Worm (Caenorhabditis elegans) whole organism, mixed stage, embryonic: ENCODE measurements around the gene cnk-1.

Experiments
- M03D4.4 ChIP-seq: sonication (generic microtip); optimal IDR thresholded peaks from 2 replicates; lab custom pipeline; 2017; ENCODE audit warnings: mild to moderate bottlenecking, missing genetic modification characterization, missing compliant biosample characterization
- bed-3 ChIP-seq: fragments of 200-800 bp; sonication (Bioruptor generic); optimal IDR thresholded peaks from 3 replicates; lab custom pipeline; 2018; ENCODE audit warnings: mild to moderate bottlenecking, missing genetic modification characterization, moderate library complexity, missing compliant biosample characterization
- blmp-1 ChIP-seq: fragments of 150-350 bp; optimal IDR thresholded peaks from 2 replicates; lab custom pipeline; 2014; ENCODE audit warnings: missing biosample characterization, missing genetic modification characterization
- ceh-39 ChIP-seq: fragments of 150-350 bp; optimal IDR thresholded peaks from 2 replicates; lab custom pipeline; 2014; ENCODE audit warnings: missing biosample characterization, missing genetic modification characterization
- ceh-43 ChIP-seq: fragments of 200-800 bp; sonication (Bioruptor generic); optimal IDR thresholded peaks from 2 replicates; lab custom pipeline; 2018; ENCODE audit warnings: mild to moderate bottlenecking, missing genetic modification characterization, moderate library complexity, missing compliant biosample characterization
- ceh-83 ChIP-seq: fragments of 200-800 bp; sonication (Bioruptor generic); optimal IDR thresholded peaks from 2 replicates; lab custom pipeline; 2018; ENCODE audit warnings: mild to moderate bottlenecking, missing genetic modification characterization, missing compliant biosample characterization
- cnd-1 ChIP-seq: fragments of 200-800 bp; sonication (Bioruptor generic); optimal IDR thresholded peaks from 2 replicates; lab custom pipeline; 2018; ENCODE audit warnings: mild to moderate bottlenecking, missing genetic modification characterization, missing compliant biosample characterization
- drap-1 ChIP-seq: fragments of 200-800 bp; sonication (Bioruptor generic); optimal IDR thresholded peaks from 3 replicates; lab custom pipeline; 2018; ENCODE audit warnings: mild to moderate bottlenecking, missing genetic modification characterization, missing compliant biosample characterization
- elt-1 ChIP-seq: sonication (generic microtip); optimal IDR thresholded peaks from 2 replicates; lab custom pipeline; 2017; ENCODE audit warnings: missing genetic modification characterization, mild to moderate bottlenecking, missing compliant biosample characterization, antibody characterized with exemption, moderate library complexity, borderline replicate concordance; ENCODE audit not compliant: insufficient read depth
- elt-3 ChIP-seq: fragments of 150-350 bp; optimal IDR thresholded peaks from 2 replicates; lab custom pipeline; 2014; ENCODE audit warnings: missing biosample characterization, missing genetic modification characterization
- ham-2 ChIP-seq: fragments of 200-800 bp; sonication (Bioruptor generic); optimal IDR thresholded peaks from 2 replicates; lab custom pipeline; 2018; ENCODE audit warnings: mild to moderate bottlenecking, missing genetic modification characterization, missing compliant biosample characterization
- hlh-1 ChIP-seq: fragments of 150-350 bp; optimal IDR thresholded peaks from 2 replicates; lab custom pipeline; 2014; ENCODE audit warnings: missing biosample characterization, missing genetic modification reagents, missing genetic modification characterization
- lin-13 ChIP-seq: fragments of 150-350 bp; optimal IDR thresholded peaks from 2 replicates; lab custom pipeline; 2014; ENCODE audit warnings: missing biosample characterization, missing genetic modification characterization
- lin-32 ChIP-seq: fragments of 200-800 bp; sonication (Bioruptor generic); optimal IDR thresholded peaks from 2 replicates; lab custom pipeline; 2018; ENCODE audit warnings: mild to moderate bottlenecking, missing genetic modification characterization, missing compliant biosample characterization
- lsy-2 ChIP-seq: fragments of 150-350 bp; optimal IDR thresholded peaks from 2 replicates; lab custom pipeline; 2014; ENCODE audit warnings: missing biosample characterization, missing genetic modification characterization
- mab-5 ChIP-seq: fragments of 150-350 bp; optimal IDR thresholded peaks from 2 replicates; lab custom pipeline; 2014; ENCODE audit warnings: missing biosample characterization, missing genetic modification characterization
- mep-1 ChIP-seq: fragments of 150-350 bp; optimal IDR thresholded peaks from 2 replicates; lab custom pipeline; 2017; ENCODE audit warnings: missing biosample characterization, missing genetic modification reagents, missing genetic modification characterization, inconsistent platforms
- mls-2 ChIP-seq: sonication (generic microtip); optimal IDR thresholded peaks from 2 replicates; lab custom pipeline; 2016; ENCODE audit warnings: mild to moderate bottlenecking, missing genetic modification characterization, moderate library complexity, missing compliant biosample characterization
- nhr-12 ChIP-seq: fragments of 150-350 bp; optimal IDR thresholded peaks from 2 replicates; lab custom pipeline; 2014; ENCODE audit warnings: missing biosample characterization, missing genetic modification characterization
- nhr-2 ChIP-seq: fragments of 150-350 bp; optimal IDR thresholded peaks from 2 replicates; lab custom pipeline; 2014; ENCODE audit warnings: missing biosample characterization, missing genetic modification characterization
- nhr-237 ChIP-seq: fragments of 150-350 bp; optimal IDR thresholded peaks from 2 replicates; lab custom pipeline; 2014; ENCODE audit warnings: missing biosample characterization, missing genetic modification characterization
- nhr-28 ChIP-seq: fragments of 150-350 bp; optimal IDR thresholded peaks from 2 replicates; lab custom pipeline; 2014; ENCODE audit warnings: missing biosample characterization, missing genetic modification characterization
- nhr-76 ChIP-seq: sonication (generic microtip); optimal IDR thresholded peaks from 2 replicates; lab custom pipeline; 2017; ENCODE audit warnings: missing biosample characterization, missing genetic modification characterization
- sem-2 ChIP-seq: fragments of 200-800 bp; sonication (Bioruptor generic); optimal IDR thresholded peaks from 2 replicates; lab custom pipeline; 2018; ENCODE audit warnings: mild to moderate bottlenecking, missing genetic modification characterization, missing compliant biosample characterization
- sptf-1 ChIP-seq: sonication (generic microtip); optimal IDR thresholded peaks from 2 replicates; lab custom pipeline; 2017; ENCODE audit warnings: mild to moderate bottlenecking, missing genetic modification characterization, moderate library complexity, missing compliant biosample characterization
- tbx-8 ChIP-seq: fragments of 200-800 bp; sonication (Bioruptor generic); optimal IDR thresholded peaks from 2 replicates; lab custom pipeline; 2018; ENCODE audit warnings: mild to moderate bottlenecking, missing genetic modification characterization, moderate library complexity, missing compliant biosample characterization
- unc-120 ChIP-seq: sonication (generic microtip); optimal IDR thresholded peaks from 2 replicates; lab custom pipeline; 2017; ENCODE audit warnings: missing genetic modification characterization, missing compliant biosample characterization; ENCODE audit not compliant: poor library complexity, severe bottlenecking
- unc-62 ChIP-seq: fragments of 150-350 bp; optimal IDR thresholded peaks from 2 replicates; lab custom pipeline; 2014; ENCODE audit warnings: missing biosample characterization, missing genetic modification reagents, missing genetic modification characterization
- ztf-11 ChIP-seq: fragments of 150-350 bp; optimal IDR thresholded peaks from 2 replicates; lab custom pipeline; 2014; ENCODE audit warnings: missing biosample characterization, missing genetic modification characterization

Gene cnk-1

DNA sequence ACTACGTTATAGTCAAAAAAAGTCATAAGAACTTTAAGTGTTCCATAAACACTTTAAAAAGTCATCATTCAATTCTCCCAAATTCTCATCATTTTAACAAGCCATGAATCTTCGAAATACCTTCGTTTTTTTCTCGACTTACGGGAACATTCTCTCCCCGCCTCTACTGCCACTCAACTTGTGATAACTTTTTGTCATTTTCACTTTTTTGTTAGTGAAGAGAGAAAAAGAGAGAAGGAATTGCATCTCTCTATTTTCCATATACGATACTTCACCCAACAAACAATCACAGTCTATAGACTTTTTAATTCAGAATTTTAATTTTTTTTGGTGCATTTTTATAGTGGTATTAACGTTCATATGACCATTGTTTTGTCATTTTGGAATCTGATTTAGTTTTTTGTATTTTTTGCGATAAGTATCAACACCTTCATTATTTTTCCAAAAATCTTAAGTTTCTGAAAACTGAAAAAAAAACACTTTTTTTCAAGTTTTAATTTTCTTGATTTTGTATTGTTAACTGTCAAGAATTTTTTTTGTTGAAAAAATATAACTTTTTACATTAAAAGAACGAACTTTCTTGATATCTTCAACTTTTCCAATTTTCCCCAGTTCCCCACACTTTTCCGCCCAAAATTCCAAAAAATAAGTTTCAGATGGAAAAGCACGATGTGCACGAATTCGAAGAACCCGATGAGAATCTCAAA lies 32.5 kb upstream of the cnk-1 start, which contains the start of gene Y70G10A.3:
Y70G10A.3 (plus strand) TSS at position 657 of the 707 bp plus-strand sequence.
- no peak for TF ChIP-seq nhr-2 (tag; lab: Kevin White, UChicago)
- no peak for TF ChIP-seq unc-62 (GFP tag; lab: Kevin White, UChicago)
- TF ChIP-seq lsy-2, result no peak
- no peak for TF ChIP-seq ceh-39 (tag; lab: Kevin White, UChicago)
- no peak for TF ChIP-seq mep-1 (tag; lab: Kevin White, UChicago)
- TF ChIP-seq ham-2, result no peak
- no peak for TF ChIP-seq ceh-83 (GFP tag; lab: Kevin White, UChicago)
- TF ChIP-seq lin-32 (GFP tag; lab: Kevin White, UChicago), result no peak
- TF ChIP-seq nhr-237 (tag; lab: Kevin White, UChicago), result no peak

DNA sequence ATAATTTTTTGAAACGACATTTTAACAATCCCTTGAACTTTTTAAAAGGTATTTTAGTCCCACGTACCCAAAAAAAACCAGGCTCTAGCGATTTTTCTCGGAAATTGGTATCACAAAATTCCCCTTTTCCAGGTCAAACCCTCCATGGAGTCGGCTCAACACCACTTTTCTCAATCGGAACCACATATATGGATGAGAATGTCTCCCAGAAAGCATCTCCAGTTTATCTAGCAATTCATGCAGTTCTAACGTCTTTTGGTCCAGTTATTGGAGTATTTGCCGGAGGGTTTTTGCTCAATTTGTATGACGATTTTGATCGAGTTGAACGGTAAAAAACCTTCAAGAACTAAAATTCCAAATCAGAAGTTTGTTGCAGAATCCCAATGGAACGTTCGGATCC lies 31.0 kb upstream of the cnk-1 start:
- no peak for TF ChIP-seq unc-120 (tag; lab: Kevin White, UChicago)
- TF ChIP-seq, all 35 proteins: peak for 0

DNA sequence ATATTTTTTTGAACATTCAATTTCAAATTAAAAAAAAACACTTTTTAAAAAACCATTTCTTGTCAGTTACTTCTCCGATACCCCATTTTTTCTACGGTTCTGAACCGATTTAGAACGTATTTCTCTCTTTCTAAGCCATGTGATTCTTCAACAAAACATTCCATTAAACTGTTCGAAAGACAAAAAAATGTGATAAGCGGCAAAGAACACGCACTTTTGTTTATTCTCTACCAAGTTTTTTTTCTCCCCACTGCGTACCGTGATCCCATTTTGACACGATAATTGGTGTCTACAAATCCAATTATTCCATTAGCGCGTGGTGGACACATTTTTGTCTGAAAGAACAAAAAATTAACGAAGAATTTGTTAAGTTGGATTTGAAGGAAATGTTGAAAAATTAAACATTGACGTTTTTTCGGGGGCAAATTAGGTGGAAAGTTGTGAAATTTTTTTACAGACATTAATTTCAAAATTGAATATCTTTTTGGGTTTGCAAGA lies 29.7 kb upstream of the cnk-1 start:
- no peak for TF ChIP-seq nhr-2 (tag; lab: Kevin White, UChicago)
- TF ChIP-seq bed-3 (GFP tag; lab: Kevin White, UChicago), result no peak
- no peak for TF ChIP-seq nhr-237 (tag; lab: Kevin White, UChicago)
- no peak for TF ChIP-seq lin-13
- TF ChIP-seq drap-1 (GFP tag; lab: Kevin White, UChicago), result no peak
- TF ChIP-seq sem-2, result no peak
- no peak for TF ChIP-seq cnd-1 (tag; lab: Kevin White, UChicago)
- no peak for TF ChIP-seq ceh-43 (GFP tag; lab: Kevin White, UChicago)
- no peak for TF ChIP-seq unc-62 (GFP tag; lab: Kevin White, UChicago)
- TF ChIP-seq nhr-12 (tag; lab: Kevin White, UChicago), result no peak
- no peak for TF ChIP-seq lin-32 (GFP tag; lab: Kevin White, UChicago)
- TF ChIP-seq mls-2 (tag; lab: Kevin White, UChicago), result no peak
- no peak for TF ChIP-seq tbx-8 (GFP tag; lab: Kevin White, UChicago)
- no peak for TF ChIP-seq nhr-76 (tag; lab: Kevin White, UChicago)
- TF ChIP-seq blmp-1 (tag; lab: Kevin White, UChicago), result no peak
- TF ChIP-seq hlh-1 (tag; lab: Kevin White, UChicago), result no peak
- no peak for TF ChIP-seq ceh-83 (GFP tag; lab: Kevin White, UChicago)

DNA sequence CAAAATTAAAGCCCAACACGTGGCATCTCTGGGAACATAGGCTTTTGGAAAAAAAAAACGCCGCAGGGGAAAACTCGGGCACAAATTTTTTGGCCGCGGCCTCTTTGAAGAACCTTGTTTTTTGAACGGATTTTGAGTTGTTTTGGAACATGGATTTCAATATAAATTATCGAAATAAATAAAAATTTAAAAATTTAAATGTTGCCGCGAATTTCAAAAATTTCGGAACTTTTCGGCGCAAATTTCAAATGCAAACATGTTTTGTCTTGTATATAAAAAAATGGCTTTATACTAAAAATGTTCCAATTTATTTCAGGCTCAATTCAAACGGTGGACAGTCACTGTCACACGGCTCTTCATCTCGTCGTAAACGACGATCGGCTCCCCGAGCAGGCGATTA lies 27.0 kb upstream of the cnk-1 start:
- TF ChIP-seq nhr-2 (tag; lab: Kevin White, UChicago) (no peak), nhr-237 (tag; lab: Kevin White, UChicago) (no peak)

DNA sequence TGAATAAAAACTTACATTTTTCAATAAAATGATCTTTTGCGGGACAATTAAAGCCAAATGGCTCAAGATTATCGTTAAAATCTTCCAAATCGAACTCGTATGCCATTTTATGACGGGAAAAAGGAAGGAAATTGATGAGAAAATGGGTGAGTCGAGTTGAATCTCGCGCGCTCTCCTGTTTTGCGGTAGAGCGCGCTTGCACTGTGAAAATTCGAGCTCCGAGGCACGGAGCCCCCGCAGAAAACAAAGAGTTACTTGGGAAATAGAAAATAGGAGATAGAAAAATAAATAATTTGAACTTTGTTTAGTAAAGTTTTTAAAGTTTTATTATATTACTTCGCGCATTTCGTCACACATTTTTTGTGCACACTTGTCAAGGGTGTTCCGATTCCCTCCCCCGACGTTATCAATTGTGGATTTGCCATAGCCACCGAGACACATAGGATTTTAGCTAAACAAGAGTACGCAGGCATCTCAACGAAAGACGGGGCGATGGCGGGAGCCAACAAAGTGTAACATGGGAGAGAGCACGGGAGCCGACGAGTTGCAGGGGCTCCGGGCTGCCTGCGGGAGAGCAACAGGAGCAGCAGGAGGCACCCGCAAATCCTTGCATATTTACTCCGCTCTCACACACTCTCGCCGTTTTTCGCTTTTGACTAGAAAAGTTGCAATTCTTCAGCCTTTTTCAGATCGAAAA lies 22.5 kb upstream of the cnk-1 start, which contains the start of the genes div-1 and cor-1:
div-1 (minus strand) TSS at position 119 of the 697 bp plus-strand sequence.
cor-1 (plus strand) TSS at position 671 of the 697 bp plus-strand sequence.
- TF ChIP-seq bed-3 (GFP tag; lab: Kevin White, UChicago) (no peak), lsy-2 (peak; percentile 39), mep-1 (tag; lab: Kevin White, UChicago) (peak; percentile 69), M03D4.4 (tag; lab: Kevin White, UChicago) (no peak), ztf-11 (tag; lab: Kevin White, UChicago) (no peak), ceh-83 (GFP tag; lab: Kevin White, UChicago) (no peak), nhr-28 (tag; lab: Kevin White, UChicago) (no peak), nhr-237 (tag; lab: Kevin White, UChicago) (peak; percentile 66), unc-120 (tag; lab: Kevin White, UChicago) (peak; percentile 60), hlh-1 (tag; lab: Kevin White, UChicago) (peak; percentile 29)

DNA sequence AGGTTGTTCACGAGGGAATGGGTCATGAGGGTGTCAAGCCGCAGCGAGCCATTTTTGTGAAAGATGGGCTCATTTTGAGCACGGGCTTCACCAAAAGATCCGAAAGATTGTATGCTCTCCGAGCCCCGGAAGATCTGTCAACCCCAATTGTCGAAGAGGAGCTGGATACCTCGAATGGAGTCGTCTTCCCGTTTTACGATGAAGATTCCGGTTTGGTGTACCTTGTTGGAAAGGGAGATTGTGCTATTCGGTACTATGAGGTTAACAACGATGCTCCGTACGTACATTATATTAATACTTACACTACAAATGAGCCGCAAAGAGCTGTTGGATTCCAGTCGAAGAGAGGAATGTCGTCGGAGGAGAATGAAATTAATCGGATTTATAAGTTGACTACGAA lies 19.9 kb upstream of the cnk-1 start:
- TF ChIP-seq sptf-1 (tag; lab: Kevin White, UChicago), result no peak
- TF ChIP-seq elt-1, result no peak
- no peak for TF ChIP-seq lin-32 (GFP tag; lab: Kevin White, UChicago)
- TF ChIP-seq nhr-237 (tag; lab: Kevin White, UChicago), result no peak
- TF ChIP-seq mab-5 (tag; lab: Kevin White, UChicago), result no peak
- TF ChIP-seq unc-120 (tag; lab: Kevin White, UChicago), result no peak
- no peak for TF ChIP-seq cnd-1 (tag; lab: Kevin White, UChicago)
- no peak for TF ChIP-seq bed-3 (GFP tag; lab: Kevin White, UChicago)
- no peak for TF ChIP-seq unc-62 (GFP tag; lab: Kevin White, UChicago)
- TF ChIP-seq nhr-12 (tag; lab: Kevin White, UChicago), result no peak
- no peak for TF ChIP-seq ztf-11 (tag; lab: Kevin White, UChicago)
- no peak for TF ChIP-seq ceh-83 (GFP tag; lab: Kevin White, UChicago)
- TF ChIP-seq ceh-39 (tag; lab: Kevin White, UChicago), result no peak
- TF ChIP-seq elt-3 (tag; lab: Kevin White, UChicago), result no peak
- no peak for TF ChIP-seq ceh-43 (GFP tag; lab: Kevin White, UChicago)
- TF ChIP-seq lsy-2, result no peak
